Worm (Caenorhabditis elegans): ENCODE data around the gene fbxb-77.
A peak's percentile ranks its signal among the peaks of the same experiment; 100 is the strongest.
"Not testable (repeated sequence)": the region's sequence is repeated elsewhere in the genome, so short reads cannot be mapped to it uniquely, and the experiment has no call there.

Gene fbxb-77

DNA sequence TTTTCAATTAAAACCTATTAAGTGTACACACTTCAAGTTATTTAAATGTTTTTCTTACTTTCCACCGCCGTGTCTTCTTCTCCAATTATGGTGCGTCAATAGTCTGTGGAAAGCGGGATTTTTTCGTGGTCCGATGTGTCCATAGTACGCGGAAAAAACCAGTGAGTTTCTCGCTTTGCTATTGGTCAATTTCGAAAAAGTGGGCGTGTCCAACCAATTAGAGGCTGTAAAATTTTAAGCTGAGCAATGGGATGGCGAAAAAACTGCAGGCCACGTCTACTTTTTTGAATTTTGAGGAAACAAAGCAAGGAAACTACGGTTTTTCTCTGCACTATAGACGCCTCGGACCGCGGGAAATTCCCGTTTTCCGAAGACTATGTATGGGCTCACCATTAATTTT, 32.3 kb downstream of the fbxb-77 start:
- TF ChIP-seq hnd-1 (tag; optimal IDR thresholded peaks at IDR 0.05) (no peak), F13C5.2 (tag; optimal IDR thresholded peaks at IDR 0.05) (no peak), sea-1 (GFP tag; conservative IDR thresholded peaks at IDR 0.05) (no peak), ceh-36 (tag; optimal IDR thresholded peaks at IDR 0.05) (no peak), ets-7 (tag; optimal IDR thresholded peaks at IDR 0.05) (no peak), ama-1 (optimal IDR thresholded peaks at IDR 0.05) (no peak), tra-4 (tag; optimal IDR thresholded peaks at IDR 0.05) (no peak)

DNA sequence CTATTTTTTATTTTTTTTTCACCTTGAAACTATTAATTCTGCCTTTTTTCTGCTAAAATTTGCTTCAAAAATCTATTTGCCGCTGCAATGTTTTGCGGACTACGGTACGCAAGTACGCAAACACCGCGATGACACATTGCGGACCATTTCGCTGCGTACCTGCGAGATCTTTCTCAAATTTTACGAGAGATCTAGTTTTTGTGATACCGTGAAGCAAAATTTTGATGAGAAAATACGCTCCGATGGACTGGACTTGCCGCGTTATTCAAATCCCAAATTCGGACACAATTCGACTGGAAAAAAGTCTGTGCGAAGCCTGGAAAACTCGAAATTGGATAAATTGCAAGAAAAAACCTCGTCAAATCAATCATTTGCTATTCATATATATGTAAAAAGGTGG, 35.4 kb downstream of the fbxb-77 start:
- TF ChIP-seq pes-1 (GFP tag; IDR thresholded peaks at IDR 0.05), result peak; percentile 22; the same call in 1 of the 2 replicates

- not testable (repeated sequence) for TF ChIP-seq F13C5.2 (tag; optimal IDR thresholded peaks at IDR 0.05); flt-1 (GFP tag; IDR thresholded peaks at IDR 0.05); B0310.2 (tag; optimal IDR thresholded peaks at IDR 0.05)
These were observed 40.2 kb downstream of the fbxb-77 start, which contains the start of gene miro-1 for ce11 chrIV:4715785-4716184. miro-1 (minus strand) TSS chrIV:4715807.

DNA sequence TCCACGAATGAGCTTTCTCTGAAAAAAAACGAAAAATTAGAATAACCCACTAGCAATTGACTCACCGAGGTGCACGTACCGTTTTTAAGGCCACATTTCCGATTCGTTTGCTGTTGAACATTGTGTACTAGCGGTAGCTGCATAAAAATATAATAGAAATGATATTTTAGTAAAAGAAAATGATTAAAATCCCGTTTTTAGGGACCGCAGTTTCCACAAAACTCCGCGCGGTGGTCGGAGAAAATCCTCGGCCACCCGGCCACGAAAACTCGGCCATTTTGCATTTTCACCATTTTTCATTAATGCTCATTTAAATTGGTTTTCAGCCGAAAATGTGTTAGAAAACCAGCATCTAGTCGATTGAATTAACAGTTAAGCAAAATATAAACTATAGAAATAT, 43.6 kb downstream of the fbxb-77 start, which contains the start of gene yars-2:
TSS of gene yars-2 (minus strand) at position 249 of the 400 bp plus-strand sequence.
- TF ChIP-seq tbx-37 (GFP tag; conservative IDR thresholded peaks at IDR 0.05), result peak; percentile 68
- peak; percentile 23 for TF ChIP-seq ceh-36 (tag; optimal IDR thresholded peaks at IDR 0.05)
- no peak for TF ChIP-seq ceh-13 (GFP tag; optimal IDR thresholded peaks at IDR 0.05)
- TF ChIP-seq ama-1 (optimal IDR thresholded peaks at IDR 0.05), result peak; percentile 65
- no peak for TF ChIP-seq hnd-1 (tag; optimal IDR thresholded peaks at IDR 0.05)
- TF ChIP-seq B0310.2 (tag; optimal IDR thresholded peaks at IDR 0.05), result no peak
- peak; percentile 61; the same call in 1 of the 2 replicates for TF ChIP-seq pes-1 (GFP tag; IDR thresholded peaks at IDR 0.05)

DNA sequence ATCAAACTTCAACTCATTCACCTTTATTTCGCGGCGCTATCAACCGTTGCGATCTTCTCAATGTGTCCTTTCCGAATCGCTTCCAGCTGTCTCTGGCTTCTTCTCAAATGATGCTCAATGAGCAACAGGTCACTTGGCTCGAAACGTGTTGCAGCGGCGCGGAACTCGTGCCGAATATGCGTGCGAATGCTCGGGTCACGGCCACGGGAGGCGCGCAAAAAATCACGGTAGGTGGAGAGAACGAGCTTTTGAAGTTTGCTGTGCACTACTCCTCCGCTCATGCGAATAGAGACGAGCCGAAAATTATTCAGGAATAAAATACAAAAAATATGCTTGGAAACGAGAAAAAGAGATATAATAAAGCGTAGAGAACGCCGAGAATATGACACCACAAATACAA, 45.5 kb downstream of the fbxb-77 start, which contains the start of gene cif-1:
TSS of gene cif-1 (minus strand) at position 297 of the 400 bp plus-strand sequence.
- TF ChIP-seq scrt-1 (GFP tag; IDR thresholded peaks at IDR 0.05) (no peak), ceh-36 (tag; optimal IDR thresholded peaks at IDR 0.05) (no peak), aly-1 (tag; optimal IDR thresholded peaks at IDR 0.05) (no peak), flt-1 (GFP tag; IDR thresholded peaks at IDR 0.05) (no peak)

ce11 chrIV:4705922-4706321, 50.0 kb downstream of the fbxb-77 start:
- TF ChIP-seq ceh-13 (GFP tag; optimal IDR thresholded peaks at IDR 0.05) (no peak), ama-1 (optimal IDR thresholded peaks at IDR 0.05) (no peak), hmbx-1 (tag; optimal IDR thresholded peaks at IDR 0.05) (no peak), tra-4 (tag; optimal IDR thresholded peaks at IDR 0.05) (no peak), ceh-36 (tag; optimal IDR thresholded peaks at IDR 0.05) (no peak), scrt-1 (GFP tag; IDR thresholded peaks at IDR 0.05) (no peak), sea-1 (GFP tag; conservative IDR thresholded peaks at IDR 0.05) (no peak), tbx-37 (GFP tag; conservative IDR thresholded peaks at IDR 0.05) (no peak), flt-1 (GFP tag; IDR thresholded peaks at IDR 0.05) (no peak)

ce11 chrIV:4705182-4705581, 50.8 kb downstream of the fbxb-77 start:
- TF ChIP-seq tbx-11 (GFP tag; IDR thresholded peaks at IDR 0.05) (no peak), sea-1 (GFP tag; conservative IDR thresholded peaks at IDR 0.05) (0 out of 2 replicates have a peak, but pooled peaks have one; percentile 11), tra-4 (tag; optimal IDR thresholded peaks at IDR 0.05) (no peak), F13C5.2 (tag; optimal IDR thresholded peaks at IDR 0.05) (no peak), hmg-4 (GFP tag; optimal IDR thresholded peaks at IDR 0.05) (peak; percentile 40)

All from whole organism, early embryonic.